Worm (Caenorhabditis elegans) whole organism, L1 larva: Measurements from ENCODE around the gene rha-1.

Source experiments
- grh-1 ChIP-seq: fragments of 200-800 bp; sonication (Bioruptor generic); IDR thresholded peaks from 2 replicates; pipeline ENCODE4 v1.3.6; 2022; ENCODE audit warnings: missing genetic modification reagents, missing genetic modification characterization, missing compliant biosample characterization
- mep-1 ChIP-seq: fragments of 150-350 bp; optimal IDR thresholded peaks from 2 replicates; lab custom pipeline; 2014; ENCODE audit warnings: missing biosample characterization, missing genetic modification characterization

ce11 chrII:8897244-8897643 is 13.8 kb upstream of the rha-1 start:
- no peak for TF ChIP-seq mep-1 (tag; lab: Kevin White, UChicago)
- no peak for TF ChIP-seq grh-1 (GFP tag; lab: Robert Waterston, UW)
